Fruit fly (Drosophila melanogaster) whole organism, pupa: ENCODE measurements around the gene TTLL3A.

Experiments
- CG17806 ChIP-seq: fragments of 200-800 bp; sonication (Bioruptor generic); optimal IDR thresholded peaks from 2 replicates; lab custom pipeline; 2018; ENCODE audit warnings: missing biosample characterization, mild to moderate bottlenecking, missing genetic modification characterization, moderate library complexity
- CG9948 ChIP-seq: fragments of 200-800 bp; sonication (Bioruptor generic); optimal IDR thresholded peaks from 2 replicates; lab custom pipeline; 2018; ENCODE audit warnings: missing biosample characterization, mild to moderate bottlenecking, missing genetic modification characterization, moderate library complexity
- Ets98B ChIP-seq: fragments of 200-800 bp; sonication (Bioruptor generic); IDR thresholded peaks from 2 replicates; pipeline ENCODE4 v1.3.6; 2022; ENCODE audit warnings: missing biosample characterization, missing genetic modification characterization
- fd96Ca ChIP-seq: fragments of 200-800 bp; sonication (Bioruptor generic); IDR thresholded peaks from 3 replicates; pipeline ENCODE4 v1.3.6; 2022; ENCODE audit warnings: missing biosample characterization, missing genetic modification characterization

DNA sequence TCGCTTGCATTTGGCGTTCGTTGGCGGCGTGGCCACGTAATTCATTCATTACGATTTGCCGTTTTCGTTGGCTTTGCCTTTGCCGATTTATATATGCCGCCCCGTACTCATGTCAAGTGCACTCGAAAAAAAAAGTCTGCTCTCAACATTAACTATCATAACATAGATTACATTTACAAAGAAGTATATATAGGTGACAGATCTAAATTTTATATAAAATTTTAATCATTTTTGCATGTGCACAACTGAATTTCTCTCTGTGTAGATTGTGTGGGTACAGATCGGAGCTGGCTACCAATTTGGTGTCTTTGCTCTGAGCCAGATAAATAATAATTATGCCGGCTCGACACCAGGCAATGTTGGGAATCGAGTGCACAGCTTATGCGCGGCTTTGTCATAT, 41.6 kb downstream of the TTLL3A start:
- TF ChIP-seq CG9948 (tag; lab: Kevin White, UChicago) (peak; percentile 55), fd96Ca (GFP tag; lab: Robert Waterston, UW) (peak; percentile 83; the same call in 2 of the 3 replicates), CG17806 (tag; lab: Kevin White, UChicago) (peak; percentile 60), Ets98B (GFP tag; lab: Robert Waterston, UW) (peak; percentile 83)
